Worm (Caenorhabditis elegans): ENCODE results near the gene T01C1.4.

ce11 chrX:10731837-10732236 lies 14.9 kb upstream of the T01C1.4 start:
- no peak for TF ChIP-seq ets-7 (tag; optimal IDR thresholded peaks at IDR 0.05)
- no peak for TF ChIP-seq tra-4 (tag; optimal IDR thresholded peaks at IDR 0.05)
- TF ChIP-seq aly-1 (tag; optimal IDR thresholded peaks at IDR 0.05): no peak
- TF ChIP-seq flt-1 (GFP tag; IDR thresholded peaks at IDR 0.05): no peak
- TF ChIP-seq hnd-1 (tag; optimal IDR thresholded peaks at IDR 0.05): no peak

Measured in whole organism, early embryonic.